Worm (Caenorhabditis elegans) whole organism, early embryonic: Measurements from ENCODE around the gene F59B2.14.

ENCODE experiments used
- B0310.2 ChIP-seq: sonication (generic microtip); optimal IDR thresholded peaks from 2 replicates; lab custom pipeline; 2016; ENCODE audit warnings: mild to moderate bottlenecking, missing genetic modification characterization, missing compliant biosample characterization
- aly-1 ChIP-seq: sonication (generic microtip); optimal IDR thresholded peaks from 2 replicates; lab custom pipeline; 2016; ENCODE audit warnings: missing genetic modification characterization, missing compliant biosample characterization
- ama-1 ChIP-seq: fragments of 150-350 bp; optimal IDR thresholded peaks from 2 replicates; lab custom pipeline; 2014
- ceh-13 ChIP-seq: fragments of 200-800 bp; sonication (Bioruptor generic); optimal IDR thresholded peaks from 2 replicates; lab custom pipeline; 2018; ENCODE audit warnings: mild to moderate bottlenecking, missing genetic modification characterization, missing compliant biosample characterization
- ceh-36 ChIP-seq: sonication (generic microtip); optimal IDR thresholded peaks from 2 replicates; lab custom pipeline; 2016; ENCODE audit warnings: missing genetic modification characterization, inconsistent platforms, missing compliant biosample characterization
- ets-7 ChIP-seq: sonication (generic microtip); optimal IDR thresholded peaks from 2 replicates; lab custom pipeline; 2016; ENCODE audit warnings: missing genotype, missing genetic modification characterization, missing compliant biosample characterization
- flt-1 ChIP-seq: fragments of 200-800 bp; sonication (Bioruptor generic); IDR thresholded peaks from 2 replicates; pipeline ENCODE4 v1.3.6; 2022; ENCODE audit warnings: missing genetic modification characterization, missing compliant biosample characterization
- hmbx-1 ChIP-seq: sonication (generic microtip); optimal IDR thresholded peaks from 2 replicates; lab custom pipeline; 2016; ENCODE audit warnings: mild to moderate bottlenecking, missing genetic modification characterization, missing compliant biosample characterization
- hnd-1 ChIP-seq: sonication (generic microtip); optimal IDR thresholded peaks from 2 replicates; lab custom pipeline; 2016; ENCODE audit warnings: missing genetic modification characterization, missing compliant biosample characterization
- pes-1 ChIP-seq: fragments of 200-800 bp; sonication (Bioruptor generic); IDR thresholded peaks from 2 replicates; pipeline ENCODE4 v1.3.6; 2022; ENCODE audit warnings: missing genetic modification reagents, missing genetic modification characterization, missing compliant biosample characterization
- scrt-1 ChIP-seq: fragments of 200-800 bp; sonication (Bioruptor generic); IDR thresholded peaks from 2 replicates; pipeline ENCODE4 v1.3.6; 2022; ENCODE audit warnings: missing genetic modification characterization, missing compliant biosample characterization
- tbx-11 ChIP-seq: fragments of 200-800 bp; sonication (Bioruptor generic); IDR thresholded peaks from 2 replicates; pipeline ENCODE4 v1.3.6; 2022; ENCODE audit warnings: missing genetic modification characterization, missing compliant biosample characterization
- tbx-37 ChIP-seq: fragments of 200-800 bp; sonication (Bioruptor generic); conservative IDR thresholded peaks from 2 replicates; pipeline ENCODE4 v1.3.6; 2022; ENCODE audit warnings: missing genetic modification reagents, missing genetic modification characterization, missing compliant biosample characterization

ce11 chrIII:9058959-9059534 is 36.6 kb upstream of the F59B2.14 start, which contains the start of gene gst-1:
- no peak for TF ChIP-seq ama-1 (lab: Kevin White, UChicago)
- TF ChIP-seq tbx-37, result no peak
- TF ChIP-seq aly-1 (tag; lab: Kevin White, UChicago), result no peak
- TF ChIP-seq ceh-36, result no peak
- no peak for TF ChIP-seq hmbx-1
- TF ChIP-seq ets-7 (tag; lab: Kevin White, UChicago), result no peak
- no peak for TF ChIP-seq B0310.2 (tag; lab: Kevin White, UChicago)
- TF ChIP-seq hnd-1 (tag; lab: Kevin White, UChicago), result no peak
- TF ChIP-seq scrt-1 (GFP tag; lab: Robert Waterston, UW), result no peak
- no peak for TF ChIP-seq pes-1 (GFP tag; lab: Robert Waterston, UW)
- TF ChIP-seq ceh-13 (GFP tag; lab: Kevin White, UChicago), result no peak
- TF ChIP-seq flt-1 (GFP tag; lab: Robert Waterston, UW), result no peak
- no peak for TF ChIP-seq tbx-11 (GFP tag; lab: Robert Waterston, UW)
